Worm (Caenorhabditis elegans): ENCODE data around the gene F13H8.1.

F13H8.1 gene

DNA sequence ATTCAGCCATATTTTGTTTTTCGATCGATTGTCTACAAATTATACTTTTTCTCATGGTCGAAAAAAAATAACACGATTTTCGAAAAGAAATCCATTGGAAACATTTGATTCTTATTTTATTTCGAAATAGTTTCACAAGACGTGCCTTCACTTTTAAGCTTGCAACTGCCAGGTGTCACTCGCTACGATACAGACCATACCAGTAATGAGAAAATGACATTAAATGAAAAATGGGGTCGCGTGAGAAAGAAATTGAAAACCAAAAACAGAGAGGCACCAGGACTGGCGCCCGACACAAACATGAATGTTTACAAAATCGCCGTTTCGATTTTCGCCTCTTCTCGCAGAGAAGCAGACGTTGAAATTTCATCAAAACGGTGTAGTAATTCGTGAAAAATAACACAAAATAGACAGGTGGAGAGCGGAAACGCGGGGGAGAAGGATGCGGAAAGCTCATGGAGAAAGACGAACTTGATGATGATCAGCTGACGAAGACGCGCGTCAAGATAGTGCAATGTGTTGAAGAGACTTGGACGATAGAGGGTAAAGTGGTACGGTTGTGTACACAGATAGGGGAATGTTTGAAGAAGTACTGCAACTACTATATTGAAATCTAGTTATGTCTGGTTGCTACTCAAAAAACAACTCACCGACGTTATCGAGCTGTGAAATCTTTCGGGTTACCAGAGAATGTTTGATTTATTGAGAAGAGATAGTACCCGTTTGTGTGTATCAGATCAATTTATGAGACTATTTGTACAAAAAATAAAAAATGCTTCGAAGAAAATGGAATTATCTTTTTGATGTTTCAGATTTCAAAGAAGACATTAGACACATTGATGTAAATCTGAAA, 46.9 kb upstream of the F13H8.1 start (continued):
- TF ChIP-seq elt-3 (tag; optimal IDR thresholded peaks at IDR 0.05), result peak in 1 of 6 experiments; percentile 35
- TF ChIP-seq grh-1 (GFP tag; IDR thresholded peaks at IDR 0.05), result no peak
- TF ChIP-seq lin-39 (tag; optimal IDR thresholded peaks at IDR 0.05), result no peak
- TF ChIP-seq efl-3 (GFP tag; optimal IDR thresholded peaks at IDR 0.05), result no peak
- TF ChIP-seq elt-2 (tag; optimal IDR thresholded peaks at IDR 0.05), result no peak
- no peak for TF ChIP-seq nhr-12 (tag; optimal IDR thresholded peaks at IDR 0.05)
- no peak for TF ChIP-seq zip-4 (GFP tag; optimal IDR thresholded peaks at IDR 0.05)
- no peak for TF ChIP-seq fkh-8 (tag; optimal IDR thresholded peaks at IDR 0.05)
- TF ChIP-seq ces-1 (GFP tag; optimal IDR thresholded peaks at IDR 0.05), result no peak
- TF ChIP-seq unc-62 (GFP tag; optimal IDR thresholded peaks at IDR 0.05), result no peak
- TF ChIP-seq isw-1 (GFP tag; IDR thresholded peaks at IDR 0.05), result no peak
- TF ChIP-seq lsy-2 (tag; optimal IDR thresholded peaks at IDR 0.05), result peak in 1 of 2 experiments; percentile 30
- TF ChIP-seq lin-14 (GFP tag; optimal IDR thresholded peaks at IDR 0.05), result peak; percentile 54
- no peak for TF ChIP-seq nhr-237 (tag; optimal IDR thresholded peaks at IDR 0.05)
- no peak for TF ChIP-seq nhr-19 (GFP tag; conservative IDR thresholded peaks at IDR 0.05)
- TF ChIP-seq F16B12.6 (tag; optimal IDR thresholded peaks at IDR 0.05), result no peak
- no peak for TF ChIP-seq snpc-4 (tag; optimal IDR thresholded peaks at IDR 0.05)
- TF ChIP-seq alr-1 (tag; optimal IDR thresholded peaks at IDR 0.05; ENCODE audit: borderline replicate concordance), result no peak
- TF ChIP-seq egl-27 (tag; optimal IDR thresholded peaks at IDR 0.05), result no peak
- no peak for TF ChIP-seq zag-1 (tag; optimal IDR thresholded peaks at IDR 0.05)
- TF ChIP-seq ceh-63 (GFP tag; optimal IDR thresholded peaks at IDR 0.05), result no peak
- TF ChIP-seq mab-9 (GFP tag; IDR thresholded peaks at IDR 0.05), result no peak
- TF ChIP-seq swsn-7 (tag; optimal IDR thresholded peaks at IDR 0.05), result no peak
- no peak for TF ChIP-seq ceh-82 (tag; optimal IDR thresholded peaks at IDR 0.05)
- TF ChIP-seq pax-3 (tag; optimal IDR thresholded peaks at IDR 0.05), result no peak
- TF ChIP-seq rnt-1 (tag; optimal IDR thresholded peaks at IDR 0.05), result no peak
- no peak for TF ChIP-seq ama-1 (optimal IDR thresholded peaks at IDR 0.05)
- TF ChIP-seq fos-1 (tag; optimal IDR thresholded peaks at IDR 0.05), result no peak
- no peak for TF ChIP-seq mef-2 (tag; optimal IDR thresholded peaks at IDR 0.05)
- TF ChIP-seq ceh-90 (tag; optimal IDR thresholded peaks at IDR 0.05), result no peak
- TF ChIP-seq efl-1 (optimal IDR thresholded peaks at IDR 0.05), result no peak
- peak in 1 of 2 experiments; percentile 47 for TF ChIP-seq efl-1 (GFP tag; optimal IDR thresholded peaks at IDR 0.05 in 1 of 2)
- no peak for TF ChIP-seq ztf-11 (tag; optimal IDR thresholded peaks at IDR 0.05)
- no peak for TF ChIP-seq hlh-17 (GFP tag; optimal IDR thresholded peaks at IDR 0.05; ENCODE audit: borderline replicate concordance)
- TF ChIP-seq nhr-85 (tag), result peak; percentile 83
- no peak for TF ChIP-seq nhr-28 (tag; optimal IDR thresholded peaks at IDR 0.05)
- TF ChIP-seq nhr-84 (tag; optimal IDR thresholded peaks at IDR 0.05), result no peak
- peak; percentile 25 for TF ChIP-seq nhr-20 (tag; optimal IDR thresholded peaks at IDR 0.05)
- no peak for TF ChIP-seq C34B4.2 (tag; optimal IDR thresholded peaks at IDR 0.05)
- no peak for TF ChIP-seq pag-3 (tag; optimal IDR thresholded peaks at IDR 0.05; ENCODE audit: borderline replicate concordance, insufficient read depth)
- no peak for TF ChIP-seq sup-37 (GFP tag; optimal IDR thresholded peaks at IDR 0.05)
- no peak for TF ChIP-seq mdl-1 (tag; optimal IDR thresholded peaks at IDR 0.05)
- no peak for TF ChIP-seq lin-13 (GFP tag; optimal IDR thresholded peaks at IDR 0.05)
- TF ChIP-seq nhr-76 (tag; optimal IDR thresholded peaks at IDR 0.05), result no peak
- no peak for TF ChIP-seq fkh-10 (GFP tag; optimal IDR thresholded peaks at IDR 0.05)
- peak; percentile 6 for TF ChIP-seq snu-23 (GFP tag; optimal IDR thresholded peaks at IDR 0.05)
- peak; percentile 78 for TF ChIP-seq blmp-1 (tag; optimal IDR thresholded peaks at IDR 0.05)
- no peak for TF ChIP-seq ceh-8 (GFP tag; optimal IDR thresholded peaks at IDR 0.05)
- TF ChIP-seq irx-1 (tag; optimal IDR thresholded peaks at IDR 0.05), result no peak
- TF ChIP-seq dsc-1 (tag; optimal IDR thresholded peaks at IDR 0.05), result no peak

All from whole organism, L1 larva.